Worm (Caenorhabditis elegans) whole organism, mixed stage, embryonic: ENCODE data around the gene F52C9.5.

Experiments used
- M03D4.4 ChIP-seq: sonication (generic microtip); optimal IDR thresholded peaks from 2 replicates; lab custom pipeline; 2017; ENCODE audit warnings: mild to moderate bottlenecking, missing genetic modification characterization, missing compliant biosample characterization
- bed-3 ChIP-seq: fragments of 200-800 bp; sonication (Bioruptor generic); optimal IDR thresholded peaks from 3 replicates; lab custom pipeline; 2018; ENCODE audit warnings: mild to moderate bottlenecking, missing genetic modification characterization, moderate library complexity, missing compliant biosample characterization
- blmp-1 ChIP-seq: fragments of 150-350 bp; optimal IDR thresholded peaks from 2 replicates; lab custom pipeline; 2014; ENCODE audit warnings: missing biosample characterization, missing genetic modification characterization
- ceh-39 ChIP-seq: fragments of 150-350 bp; optimal IDR thresholded peaks from 2 replicates; lab custom pipeline; 2014; ENCODE audit warnings: missing biosample characterization, missing genetic modification characterization
- ceh-43 ChIP-seq: fragments of 200-800 bp; sonication (Bioruptor generic); optimal IDR thresholded peaks from 2 replicates; lab custom pipeline; 2018; ENCODE audit warnings: mild to moderate bottlenecking, missing genetic modification characterization, moderate library complexity, missing compliant biosample characterization
- ceh-83 ChIP-seq: fragments of 200-800 bp; sonication (Bioruptor generic); optimal IDR thresholded peaks from 2 replicates; lab custom pipeline; 2018; ENCODE audit warnings: mild to moderate bottlenecking, missing genetic modification characterization, missing compliant biosample characterization
- ces-1 ChIP-seq: fragments of 150-350 bp; optimal IDR thresholded peaks from 2 replicates; lab custom pipeline; 2014; ENCODE audit warnings: missing biosample characterization, missing genetic modification reagents, missing genetic modification characterization
- cnd-1 ChIP-seq: fragments of 200-800 bp; sonication (Bioruptor generic); optimal IDR thresholded peaks from 2 replicates; lab custom pipeline; 2018; ENCODE audit warnings: mild to moderate bottlenecking, missing genetic modification characterization, missing compliant biosample characterization
- drap-1 ChIP-seq: fragments of 200-800 bp; sonication (Bioruptor generic); optimal IDR thresholded peaks from 3 replicates; lab custom pipeline; 2018; ENCODE audit warnings: mild to moderate bottlenecking, missing genetic modification characterization, missing compliant biosample characterization
- elt-1 ChIP-seq: sonication (generic microtip); optimal IDR thresholded peaks from 2 replicates; lab custom pipeline; 2017; ENCODE audit warnings: missing genetic modification characterization, mild to moderate bottlenecking, missing compliant biosample characterization, antibody characterized with exemption, moderate library complexity, borderline replicate concordance; ENCODE audit not compliant: insufficient read depth
- elt-3 ChIP-seq: fragments of 150-350 bp; optimal IDR thresholded peaks from 2 replicates; lab custom pipeline; 2014; ENCODE audit warnings: missing biosample characterization, missing genetic modification characterization
- flh-1 ChIP-seq: fragments of 200-800 bp; sonication (Bioruptor generic); optimal IDR thresholded peaks from 2 replicates; lab custom pipeline; 2018; ENCODE audit warnings: mild to moderate bottlenecking, missing genetic modification characterization, moderate library complexity, missing compliant biosample characterization
- ham-2 ChIP-seq: fragments of 200-800 bp; sonication (Bioruptor generic); optimal IDR thresholded peaks from 2 replicates; lab custom pipeline; 2018; ENCODE audit warnings: mild to moderate bottlenecking, missing genetic modification characterization, missing compliant biosample characterization
- lin-13 ChIP-seq: fragments of 150-350 bp; optimal IDR thresholded peaks from 2 replicates; lab custom pipeline; 2014; ENCODE audit warnings: missing biosample characterization, missing genetic modification characterization
- lin-32 ChIP-seq: fragments of 200-800 bp; sonication (Bioruptor generic); optimal IDR thresholded peaks from 2 replicates; lab custom pipeline; 2018; ENCODE audit warnings: mild to moderate bottlenecking, missing genetic modification characterization, missing compliant biosample characterization
- lsy-2 ChIP-seq: fragments of 150-350 bp; optimal IDR thresholded peaks from 2 replicates; lab custom pipeline; 2014; ENCODE audit warnings: missing biosample characterization, missing genetic modification characterization
- mab-5 ChIP-seq: fragments of 150-350 bp; optimal IDR thresholded peaks from 2 replicates; lab custom pipeline; 2014; ENCODE audit warnings: missing biosample characterization, missing genetic modification characterization
- mep-1 ChIP-seq: fragments of 150-350 bp; optimal IDR thresholded peaks from 2 replicates; lab custom pipeline; 2017; ENCODE audit warnings: missing biosample characterization, missing genetic modification reagents, missing genetic modification characterization, inconsistent platforms
- mls-2 ChIP-seq: sonication (generic microtip); optimal IDR thresholded peaks from 2 replicates; lab custom pipeline; 2016; ENCODE audit warnings: mild to moderate bottlenecking, missing genetic modification characterization, moderate library complexity, missing compliant biosample characterization
- nhr-12 ChIP-seq: fragments of 150-350 bp; optimal IDR thresholded peaks from 2 replicates; lab custom pipeline; 2014; ENCODE audit warnings: missing biosample characterization, missing genetic modification characterization
- nhr-2 ChIP-seq: fragments of 150-350 bp; optimal IDR thresholded peaks from 2 replicates; lab custom pipeline; 2014; ENCODE audit warnings: missing biosample characterization, missing genetic modification characterization
- nhr-237 ChIP-seq: fragments of 150-350 bp; optimal IDR thresholded peaks from 2 replicates; lab custom pipeline; 2014; ENCODE audit warnings: missing biosample characterization, missing genetic modification characterization
- nhr-76 ChIP-seq: sonication (generic microtip); optimal IDR thresholded peaks from 2 replicates; lab custom pipeline; 2017; ENCODE audit warnings: missing biosample characterization, missing genetic modification characterization
- pha-4 ChIP-seq: fragments of 150-350 bp; optimal IDR thresholded peaks from 2 replicates; lab custom pipeline; 2018; ENCODE audit warnings: missing biosample characterization, missing genetic modification reagents, missing genetic modification characterization
- sem-2 ChIP-seq: fragments of 200-800 bp; sonication (Bioruptor generic); optimal IDR thresholded peaks from 2 replicates; lab custom pipeline; 2018; ENCODE audit warnings: mild to moderate bottlenecking, missing genetic modification characterization, missing compliant biosample characterization
- snpc-4 ChIP-seq: fragments of 150-350 bp; optimal IDR thresholded peaks from 2 replicates; lab custom pipeline; 2014; ENCODE audit warnings: missing biosample characterization, missing genetic modification characterization
- sptf-1 ChIP-seq: sonication (generic microtip); optimal IDR thresholded peaks from 2 replicates; lab custom pipeline; 2017; ENCODE audit warnings: mild to moderate bottlenecking, missing genetic modification characterization, moderate library complexity, missing compliant biosample characterization
- tbx-8 ChIP-seq: fragments of 200-800 bp; sonication (Bioruptor generic); optimal IDR thresholded peaks from 2 replicates; lab custom pipeline; 2018; ENCODE audit warnings: mild to moderate bottlenecking, missing genetic modification characterization, moderate library complexity, missing compliant biosample characterization
- unc-120 ChIP-seq: sonication (generic microtip); optimal IDR thresholded peaks from 2 replicates; lab custom pipeline; 2017; ENCODE audit warnings: missing genetic modification characterization, missing compliant biosample characterization; ENCODE audit not compliant: poor library complexity, severe bottlenecking
- unc-39 ChIP-seq: fragments of 150-350 bp; optimal IDR thresholded peaks from 2 replicates; lab custom pipeline; 2014; ENCODE audit warnings: missing biosample characterization, missing genetic modification characterization
- unc-62 ChIP-seq: fragments of 150-350 bp; optimal IDR thresholded peaks from 2 replicates; lab custom pipeline; 2014; ENCODE audit warnings: missing biosample characterization, missing genetic modification reagents, missing genetic modification characterization
- zip-8 ChIP-seq: fragments of 150-350 bp; optimal IDR thresholded peaks from 2 replicates; lab custom pipeline; 2014; ENCODE audit warnings: missing biosample characterization, missing genetic modification characterization
- ztf-11 ChIP-seq: fragments of 150-350 bp; optimal IDR thresholded peaks from 2 replicates; lab custom pipeline; 2014; ENCODE audit warnings: missing biosample characterization, missing genetic modification characterization

The F52C9.5 gene

ce11 chrIII:5341382-5341781 lies 39.4 kb downstream of the F52C9.5 start, which contains the start of gene ZK121.2:
Gene ZK121.2, plus strand, starts transcription at chrIII:5341682.
- TF ChIP-seq blmp-1 (tag; lab: Kevin White, UChicago) (no peak), ceh-83 (GFP tag; lab: Kevin White, UChicago) (no peak), flh-1 (GFP tag; lab: Kevin White, UChicago) (no peak), ces-1 (no peak), ham-2 (GFP tag; lab: Kevin White, UChicago) (no peak), sem-2 (GFP tag; lab: Kevin White, UChicago) (no peak), snpc-4 (tag; lab: Kevin White, UChicago) (no peak), unc-120 (no peak), zip-8 (tag; lab: Kevin White, UChicago) (no peak), unc-39 (tag; lab: Kevin White, UChicago) (no peak), mep-1 (tag; lab: Kevin White, UChicago) (no peak), ztf-11 (tag; lab: Kevin White, UChicago) (no peak)

- TF ChIP-seq unc-120: no peak
- no peak for TF ChIP-seq sptf-1 (tag; lab: Kevin White, UChicago)
- no peak for TF ChIP-seq unc-62 (GFP tag; lab: Kevin White, UChicago)
- TF ChIP-seq mab-5 (tag; lab: Kevin White, UChicago): no peak
- no peak for TF ChIP-seq bed-3 (GFP tag; lab: Kevin White, UChicago)
- no peak for TF ChIP-seq pha-4 (tag; lab: Kevin White, UChicago)
- no peak for TF ChIP-seq lsy-2 (tag; lab: Kevin White, UChicago)
- no peak for TF ChIP-seq M03D4.4 (tag; lab: Kevin White, UChicago)
- no peak for TF ChIP-seq drap-1 (GFP tag; lab: Kevin White, UChicago)
- no peak for TF ChIP-seq ceh-83 (GFP tag; lab: Kevin White, UChicago)
- TF ChIP-seq snpc-4 (tag; lab: Kevin White, UChicago): no peak
- TF ChIP-seq unc-39 (tag; lab: Kevin White, UChicago): no peak
- TF ChIP-seq mep-1 (tag; lab: Kevin White, UChicago): no peak
- no peak for TF ChIP-seq nhr-12 (tag; lab: Kevin White, UChicago)
- no peak for TF ChIP-seq nhr-2
- TF ChIP-seq elt-1: no peak
- TF ChIP-seq ceh-39: no peak
- TF ChIP-seq sem-2 (GFP tag; lab: Kevin White, UChicago): no peak
These were observed 41.5 kb downstream of the F52C9.5 start for ce11 chrIII:5343555-5343954.

ce11 chrIII:5344561-5344960 lies 42.5 kb downstream of the F52C9.5 start:
- TF ChIP-seq elt-3 (tag; lab: Kevin White, UChicago): no peak
- TF ChIP-seq mab-5 (tag; lab: Kevin White, UChicago): no peak
- TF ChIP-seq zip-8 (tag; lab: Kevin White, UChicago): peak; percentile 90
- TF ChIP-seq, all 35 proteins: peak for 1

ce11 chrIII:5346017-5346416 lies 44.0 kb downstream of the F52C9.5 start, which contains the start of gene glrx-21:
Gene glrx-21, minus strand, starts transcription at chrIII:5346117.
- no peak for TF ChIP-seq unc-39 (tag; lab: Kevin White, UChicago)
- no peak for TF ChIP-seq drap-1 (GFP tag; lab: Kevin White, UChicago)
- no peak for TF ChIP-seq ceh-43 (GFP tag; lab: Kevin White, UChicago)
- TF ChIP-seq nhr-76 (tag; lab: Kevin White, UChicago): no peak
- TF ChIP-seq M03D4.4 (tag; lab: Kevin White, UChicago): no peak

- TF ChIP-seq ceh-39 (no peak), mep-1 (tag; lab: Kevin White, UChicago) (peak; percentile 61), ces-1 (peak; percentile 21), bed-3 (GFP tag; lab: Kevin White, UChicago) (no peak), ceh-43 (GFP tag; lab: Kevin White, UChicago) (no peak), pha-4 (tag; lab: Kevin White, UChicago) (no peak), flh-1 (GFP tag; lab: Kevin White, UChicago) (no peak), tbx-8 (GFP tag; lab: Kevin White, UChicago) (no peak), blmp-1 (tag; lab: Kevin White, UChicago) (no peak), sem-2 (GFP tag; lab: Kevin White, UChicago) (no peak), unc-62 (GFP tag; lab: Kevin White, UChicago) (no peak), lsy-2 (tag; lab: Kevin White, UChicago) (peak; percentile 67), lin-32 (GFP tag; lab: Kevin White, UChicago) (no peak), snpc-4 (tag; lab: Kevin White, UChicago) (no peak), unc-120 (no peak), ham-2 (GFP tag; lab: Kevin White, UChicago) (no peak), drap-1 (GFP tag; lab: Kevin White, UChicago) (no peak), ceh-83 (GFP tag; lab: Kevin White, UChicago) (no peak), nhr-76 (tag; lab: Kevin White, UChicago) (no peak), nhr-2 (no peak), cnd-1 (tag; lab: Kevin White, UChicago) (peak; percentile 7), elt-3 (tag; lab: Kevin White, UChicago) (no peak), mls-2 (tag; lab: Kevin White, UChicago) (peak; percentile 33), sptf-1 (tag; lab: Kevin White, UChicago) (peak; percentile 70), mab-5 (tag; lab: Kevin White, UChicago) (no peak), lin-13 (peak; percentile 27), zip-8 (tag; lab: Kevin White, UChicago) (no peak), nhr-237 (tag; lab: Kevin White, UChicago) (peak; percentile 50)
These were observed 47.2 kb downstream of the F52C9.5 start, which contains the start of gene thoc-5 for ce11 chrIII:5349250-5349649. Gene thoc-5, minus strand, starts transcription at chrIII:5349401.
